Fruit fly (Drosophila melanogaster): ENCODE measurements around the gene ArgRS.

ArgRS gene

dm6 chrX:15818608-15819184, 25.2 kb downstream of the ArgRS start (continued):
- TF ChIP-seq Med (GFP tag) (peak; percentile 82), CG9876 (GFP tag; optimal IDR thresholded peaks at IDR 0.05) (no peak), kni (GFP tag; optimal IDR thresholded peaks at IDR 0.05) (no peak), pros (GFP tag; optimal IDR thresholded peaks at IDR 0.05) (peak; percentile 41), sens-2 (GFP tag; IDR thresholded peaks at IDR 0.05) (no peak), sug (tag; optimal IDR thresholded peaks at IDR 0.05) (no peak), pnt (GFP tag; optimal IDR thresholded peaks at IDR 0.05) (peak; percentile 10), CG7556 (GFP tag; optimal IDR thresholded peaks at IDR 0.05) (no peak), CG7786 (GFP tag; optimal IDR thresholded peaks at IDR 0.05) (peak; percentile 11), wor (GFP tag; IDR thresholded peaks at IDR 0.05) (no peak), jumu (GFP tag; optimal IDR thresholded peaks at IDR 0.05) (peak; percentile 8), Ada2b (GFP tag; IDR thresholded peaks at IDR 0.05) (peak; percentile 39; the same call in 1 of the 2 replicates), twi (tag; optimal IDR thresholded peaks at IDR 0.05) (no peak), cad (GFP tag; optimal IDR thresholded peaks at IDR 0.05) (no peak), CG10366 (GFP tag; IDR thresholded peaks at IDR 0.05) (0 out of 2 replicates have a peak, but pooled peaks have one; percentile 16), CG8281 (tag; optimal IDR thresholded peaks at IDR 0.05) (no peak), lov (optimal IDR thresholded peaks at IDR 0.05) (no peak), lov (GFP tag; IDR thresholded peaks at IDR 0.05) (0 out of 3 replicates have a peak, but pooled peaks have one; percentile 37), H2.0 (GFP tag; IDR thresholded peaks at IDR 0.05) (peak; percentile 16; the same call in 1 of the 2 replicates), CrebB (tag; optimal IDR thresholded peaks at IDR 0.05) (no peak), Ets65A (GFP tag) (peak; percentile 94), Camta (GFP tag; optimal IDR thresholded peaks at IDR 0.05) (peak; percentile 11), fd102C (GFP tag; optimal IDR thresholded peaks at IDR 0.05) (no peak), Fer1 (GFP tag; optimal IDR thresholded peaks at IDR 0.05) (peak; percentile 25), CG7372 (GFP tag; IDR thresholded peaks at IDR 0.05) (no peak), CG4360 (GFP tag; IDR thresholded peaks at IDR 0.05) (no peak), D19B (GFP tag; optimal IDR thresholded peaks at IDR 0.05) (peak; percentile 90), nom (GFP tag; optimal IDR thresholded peaks at IDR 0.05) (no peak), tin (GFP tag; optimal IDR thresholded peaks at IDR 0.05) (no peak), so (GFP tag; IDR thresholded peaks at IDR 0.05) (0 out of 3 replicates have a peak, but pooled peaks have one; percentile 7), nmo (GFP tag; optimal IDR thresholded peaks at IDR 0.05) (peak; percentile 46), CG4617 (GFP tag; optimal IDR thresholded peaks at IDR 0.05; ENCODE audit: borderline replicate concordance) (no peak), Trl (optimal IDR thresholded peaks at IDR 0.05) (no peak), Trl (GFP tag; optimal IDR thresholded peaks at IDR 0.05) (no peak), tx (GFP tag; optimal IDR thresholded peaks at IDR 0.05) (no peak), CG4424 (GFP tag; optimal IDR thresholded peaks at IDR 0.05) (no peak), Xrp1 (GFP tag; IDR thresholded peaks at IDR 0.05) (peak; percentile 52), fd3F (GFP tag; optimal IDR thresholded peaks at IDR 0.05) (no peak), CG2199 (GFP tag; IDR thresholded peaks at IDR 0.05) (peak; percentile 55; the same call in 1 of the 3 replicates), tio (GFP tag; optimal IDR thresholded peaks at IDR 0.05) (no peak), wek (GFP tag; optimal IDR thresholded peaks at IDR 0.05) (no peak), CG11398 (GFP tag; optimal IDR thresholded peaks at IDR 0.05) (no peak), sim (GFP tag; IDR thresholded peaks at IDR 0.05) (no peak), Kr (GFP tag; optimal IDR thresholded peaks at IDR 0.05) (peak; percentile 70), CG4820 (GFP tag; optimal IDR thresholded peaks at IDR 0.05) (no peak), btn (GFP tag; optimal IDR thresholded peaks at IDR 0.05) (no peak), D19A (tag; optimal IDR thresholded peaks at IDR 0.05) (peak; percentile 39), otp (GFP tag; IDR thresholded peaks at IDR 0.05) (no peak), ham (GFP tag; IDR thresholded peaks at IDR 0.05) (no peak)
